Fruit fly (Drosophila melanogaster): ENCODE measurements around the gene ATP8B.

DNA sequence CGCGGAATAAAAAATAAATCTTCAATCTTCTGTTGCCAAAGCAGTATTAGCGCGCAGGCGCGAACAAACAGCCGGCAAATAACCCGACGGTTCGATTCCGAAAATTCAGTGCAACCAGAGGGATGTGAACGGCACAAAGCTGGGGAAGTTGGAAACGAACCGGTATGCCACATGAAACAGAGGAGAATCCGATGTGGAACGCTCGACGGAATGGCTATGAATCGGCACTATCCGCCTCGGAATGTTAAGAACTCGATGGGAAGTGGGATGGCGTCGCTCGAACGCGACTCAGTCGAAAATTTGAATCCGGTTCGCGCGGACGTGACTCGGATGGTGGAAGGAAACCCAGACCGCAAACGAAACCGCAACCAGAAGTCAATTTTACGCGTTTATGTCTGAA, 4.2 kb upstream of the ATP8B start, which contains the start of gene dpr17:
- TF ChIP-seq CTCF (optimal IDR thresholded peaks at IDR 0.05) = no peak
- no peak for TF ChIP-seq CG8478 (optimal IDR thresholded peaks at IDR 0.05)

Measured in S2 (cell line).